Fruit fly (Drosophila melanogaster) whole organism, embryonic: ENCODE results near the gene smg.

Experiments
- CG11504 ChIP-seq: fragments of 200-800 bp; sonication (Bioruptor generic); optimal IDR thresholded peaks from 3 replicates; lab custom pipeline; 2019; ENCODE audit warnings: missing biosample characterization, mild to moderate bottlenecking, missing genetic modification characterization, moderate library complexity
- CG12942 ChIP-seq: fragments of 200-800 bp; sonication (Bioruptor generic); optimal IDR thresholded peaks from 3 replicates; lab custom pipeline; 2016; ENCODE audit warnings: missing biosample characterization, missing genetic modification characterization
- CG14050 ChIP-seq: fragments of 200-800 bp; sonication (Bioruptor generic); IDR thresholded peaks from 3 replicates; pipeline ENCODE4 v1.3.6; 2022; ENCODE audit warnings: missing biosample characterization, missing genetic modification characterization
- CG15479 ChIP-seq: fragments of 200-800 bp; sonication (Bioruptor generic); optimal IDR thresholded peaks from 3 replicates; lab custom pipeline; 2019; ENCODE audit warnings: missing biosample characterization, mild to moderate bottlenecking, missing genetic modification characterization, moderate library complexity
- CG17612 ChIP-seq: fragments of 200-800 bp; sonication (Bioruptor generic); IDR thresholded peaks from 2 replicates; pipeline ENCODE4 v1.3.6; 2022; ENCODE audit warnings: missing biosample characterization, missing genetic modification characterization
- CG2116 ChIP-seq: fragments of 200-800 bp; sonication (Bioruptor generic); optimal IDR thresholded peaks from 3 replicates; lab custom pipeline; 2018; ENCODE audit warnings: missing biosample characterization, mild to moderate bottlenecking, missing genetic modification characterization
- CG34224 ChIP-seq: fragments of 200-800 bp; sonication (Bioruptor generic); IDR thresholded peaks from 3 replicates; pipeline ENCODE4 v1.3.6; 2022; ENCODE audit warnings: missing biosample characterization, missing genetic modification characterization; ENCODE audit not compliant: partially characterized antibody
- CG4707 ChIP-seq: fragments of 200-800 bp; sonication (Bioruptor generic); optimal IDR thresholded peaks from 2 replicates; lab custom pipeline; 2018; ENCODE audit warnings: missing biosample characterization, mild to moderate bottlenecking, missing genetic modification characterization, moderate library complexity
- CG6272 ChIP-seq: fragments of 200-800 bp; sonication (Bioruptor generic); IDR thresholded peaks from 2 replicates; pipeline ENCODE4 v1.3.6; 2022; ENCODE audit warnings: missing biosample characterization, missing genetic modification characterization
- CG7839 ChIP-seq: fragments of 200-800 bp; sonication (Bioruptor generic); optimal IDR thresholded peaks from 3 replicates; lab custom pipeline; 2018; ENCODE audit warnings: missing biosample characterization, mild to moderate bottlenecking, missing genetic modification characterization, moderate library complexity
- CG8478 ChIP-seq: fragments of >200 bp; optimal IDR thresholded peaks from 2 replicates; lab custom pipeline; 2018
- CG9437 ChIP-seq: fragments of 200-800 bp; sonication (Bioruptor generic); optimal IDR thresholded peaks from 2 replicates; lab custom pipeline; 2018; ENCODE audit warnings: missing biosample characterization, mild to moderate bottlenecking, missing genetic modification characterization
- Chrac-16 ChIP-seq: fragments of 200-800 bp; sonication (Bioruptor generic); optimal IDR thresholded peaks from 3 replicates; lab custom pipeline; 2016; ENCODE audit warnings: missing biosample characterization, missing genetic modification characterization
- CoRest ChIP-seq: fragments of 200-800 bp; sonication (Bioruptor generic); optimal IDR thresholded peaks from 3 replicates; lab custom pipeline; 2018; ENCODE audit warnings: missing biosample characterization, mild to moderate bottlenecking, missing genetic modification characterization, moderate library complexity
- Dad ChIP-seq: fragments of 200-800 bp; sonication (Bioruptor generic); optimal IDR thresholded peaks from 3 replicates; lab custom pipeline; 2016; ENCODE audit warnings: missing biosample characterization, missing genetic modification characterization
- Dll ChIP-seq: fragments of 200-800 bp; sonication (Bioruptor generic); IDR thresholded peaks from 4 replicates; pipeline ENCODE4 v1.3.6; 2022; ENCODE audit warnings: missing biosample characterization, missing genetic modification characterization; ENCODE audit not compliant: partially characterized antibody
- Dref ChIP-seq: fragments of 200-800 bp; sonication (Bioruptor generic); IDR thresholded peaks from 2 replicates; pipeline ENCODE4 v1.3.6; 2022; ENCODE audit warnings: missing biosample characterization, missing genetic modification characterization
- H2.0 ChIP-seq: fragments of 200-800 bp; sonication (Bioruptor generic); IDR thresholded peaks from 2 replicates; pipeline ENCODE4 v1.3.6; 2022; ENCODE audit warnings: missing biosample characterization, missing genetic modification characterization
- HHEX ChIP-seq: fragments of 200-800 bp; sonication (Bioruptor generic); optimal IDR thresholded peaks from 3 replicates; lab custom pipeline; 2017; ENCODE audit warnings: missing biosample characterization, mild to moderate bottlenecking, missing genetic modification characterization, missing genetic modification reagents
- HmgD ChIP-seq: fragments of 200-800 bp; sonication (Bioruptor generic); optimal IDR thresholded peaks from 3 replicates; lab custom pipeline; 2016; ENCODE audit warnings: missing biosample characterization, missing genetic modification characterization
- Hmx ChIP-seq: fragments of 200-800 bp; sonication (Bioruptor generic); optimal IDR thresholded peaks from 2 replicates; lab custom pipeline; 2016; ENCODE audit warnings: missing biosample characterization, missing genetic modification characterization
- Med ChIP-seq: fragments of 200-800 bp; sonication (Bioruptor generic); peaks from one replicate; lab custom pipeline; 2016; ENCODE audit warnings: missing biosample characterization, missing genetic modification characterization, mild to moderate bottlenecking, inconsistent platforms, moderate library complexity
- Mes4 ChIP-seq: fragments of 200-800 bp; sonication (Bioruptor generic); optimal IDR thresholded peaks from 2 replicates; lab custom pipeline; 2016; ENCODE audit warnings: missing biosample characterization, missing genetic modification characterization
- NfI ChIP-seq: fragments of 200-800 bp; sonication (Bioruptor generic); optimal IDR thresholded peaks from 3 replicates; lab custom pipeline; 2018; ENCODE audit warnings: missing biosample characterization, mild to moderate bottlenecking, missing genetic modification characterization, moderate library complexity
- Opbp ChIP-seq: fragments of 200-800 bp; sonication (Bioruptor generic); IDR thresholded peaks from 3 replicates; pipeline ENCODE4 v1.3.6; 2022; ENCODE audit warnings: missing biosample characterization, missing genetic modification characterization; ENCODE audit not compliant: partially characterized antibody
- PHDP ChIP-seq: fragments of 200-800 bp; sonication (Bioruptor generic); optimal IDR thresholded peaks from 3 replicates; lab custom pipeline; 2018; ENCODE audit warnings: missing biosample characterization, mild to moderate bottlenecking, missing genetic modification characterization, moderate library complexity
- Side ChIP-seq: fragments of 200-800 bp; sonication (Bioruptor generic); optimal IDR thresholded peaks from 2 replicates; lab custom pipeline; 2016; ENCODE audit warnings: missing biosample characterization, missing genetic modification characterization
- Ssrp ChIP-seq: fragments of 200-800 bp; sonication (Bioruptor generic); optimal IDR thresholded peaks from 2 replicates; lab custom pipeline; 2018; ENCODE audit warnings: missing biosample characterization, mild to moderate bottlenecking, missing genetic modification characterization, moderate library complexity
- Trl ChIP-seq, 3 experiments: fragments of >200 bp in 2 of 3; fragments of 200-800 bp in 1 of 3; sonication (Bioruptor generic) in 1 of 3; optimal IDR thresholded peaks; 2 replicates in 1 of 3; 3 replicates in 2 of 3; lab custom pipeline; 2016 to 2017; ENCODE audit warnings: missing biosample characterization in 1 of 3, missing genetic modification characterization in 1 of 3
- bbx ChIP-seq: fragments of 200-800 bp; sonication (Bioruptor generic); IDR thresholded peaks from 2 replicates; pipeline ENCODE4 v1.3.6; 2022; ENCODE audit warnings: missing biosample characterization, missing genetic modification characterization; ENCODE audit not compliant: partially characterized antibody
- cg ChIP-seq: fragments of 200-800 bp; sonication (Bioruptor generic); optimal IDR thresholded peaks from 3 replicates; lab custom pipeline; 2019; ENCODE audit warnings: missing biosample characterization, mild to moderate bottlenecking, missing genetic modification characterization, moderate library complexity
- ci ChIP-seq: fragments of 200-800 bp; sonication (Bioruptor generic); IDR thresholded peaks from 3 replicates; pipeline ENCODE4 v1.3.6; 2022; ENCODE audit warnings: missing biosample characterization, missing genetic modification characterization
- corto ChIP-seq: fragments of 200-800 bp; sonication (Bioruptor generic); optimal IDR thresholded peaks from 2 replicates; lab custom pipeline; 2016; ENCODE audit warnings: missing biosample characterization, mild to moderate bottlenecking, missing genetic modification characterization, moderate library complexity
- crp ChIP-seq, 2 experiments: fragments of 200-800 bp; sonication (Bioruptor generic); optimal IDR thresholded peaks; 2 replicates in 1 of 2; 3 replicates in 1 of 2; lab custom pipeline; 2017; ENCODE audit warnings: missing biosample characterization in 2 of 2, missing genetic modification characterization in 2 of 2, mild to moderate bottlenecking in 1 of 2, moderate library complexity in 1 of 2
- dmrt99B ChIP-seq: fragments of 200-800 bp; sonication (Bioruptor generic); optimal IDR thresholded peaks from 2 replicates; lab custom pipeline; 2018; ENCODE audit warnings: missing biosample characterization, mild to moderate bottlenecking, missing genetic modification characterization, moderate library complexity
- en ChIP-seq: fragments of 200-800 bp; sonication (Bioruptor generic); optimal IDR thresholded peaks from 2 replicates; lab custom pipeline; 2016; ENCODE audit warnings: missing biosample characterization, missing genetic modification characterization
- fd64A ChIP-seq: fragments of 200-800 bp; sonication (Bioruptor generic); optimal IDR thresholded peaks from 3 replicates; lab custom pipeline; 2018; ENCODE audit warnings: missing biosample characterization, mild to moderate bottlenecking, missing genetic modification characterization
- gce ChIP-seq: fragments of 200-800 bp; sonication (Bioruptor generic); IDR thresholded peaks from 3 replicates; pipeline ENCODE4 v1.3.6; 2022; ENCODE audit warnings: missing biosample characterization, missing genetic modification characterization
- gem ChIP-seq: fragments of 200-800 bp; sonication (Bioruptor generic); optimal IDR thresholded peaks from 2 replicates; lab custom pipeline; 2019; ENCODE audit warnings: missing biosample characterization, mild to moderate bottlenecking, missing genetic modification characterization, moderate library complexity
- grn ChIP-seq: fragments of 200-800 bp; sonication (Bioruptor generic); optimal IDR thresholded peaks from 3 replicates; lab custom pipeline; 2017; ENCODE audit warnings: missing biosample characterization, missing genetic modification characterization
- jing ChIP-seq: fragments of 200-800 bp; sonication (Bioruptor generic); optimal IDR thresholded peaks from 2 replicates; lab custom pipeline; 2018; ENCODE audit warnings: missing biosample characterization, mild to moderate bottlenecking, missing genetic modification characterization
- kah ChIP-seq: fragments of 200-800 bp; sonication (Bioruptor generic); optimal IDR thresholded peaks from 2 replicates; lab custom pipeline; 2018; ENCODE audit warnings: missing biosample characterization, mild to moderate bottlenecking, missing genetic modification characterization
- lmd ChIP-seq: fragments of 200-800 bp; sonication (Bioruptor generic); IDR thresholded peaks from 2 replicates; pipeline ENCODE4 v1.3.6; 2022; ENCODE audit warnings: missing biosample characterization, missing genetic modification characterization
- lov ChIP-seq, 2 experiments: fragments of 200-800 bp in 1 of 2; fragments of >200 bp in 1 of 2; sonication (Bioruptor generic) in 1 of 2; IDR thresholded peaks in 1 of 2; optimal IDR thresholded peaks in 1 of 2; 2 replicates in 1 of 2; 3 replicates in 1 of 2; pipeline versions ENCODE4 v1.3.6 to Lab custom; 2017 to 2022; ENCODE audit warnings: missing biosample characterization in 1 of 2, missing genetic modification characterization in 1 of 2
- org-1 ChIP-seq: fragments of 200-800 bp; sonication (Bioruptor generic); optimal IDR thresholded peaks from 2 replicates; lab custom pipeline; 2017; ENCODE audit warnings: missing biosample characterization, missing genetic modification characterization
- phol ChIP-seq: fragments of 200-800 bp; sonication (Bioruptor generic); optimal IDR thresholded peaks from 3 replicates; lab custom pipeline; 2018; ENCODE audit warnings: missing biosample characterization, mild to moderate bottlenecking, missing genetic modification characterization, moderate library complexity
- pros ChIP-seq: fragments of 200-800 bp; sonication (Bioruptor generic); optimal IDR thresholded peaks from 3 replicates; lab custom pipeline; 2019; ENCODE audit warnings: missing biosample characterization, mild to moderate bottlenecking, missing genetic modification characterization, moderate library complexity
- tll ChIP-seq, 2 experiments: fragments of 200-800 bp in 1 of 2; fragments of >200 bp in 1 of 2; sonication (Bioruptor generic) in 1 of 2; optimal IDR thresholded peaks; 2 replicates each; lab custom pipeline; 2017 to 2019; ENCODE audit warnings: missing biosample characterization in 2 of 2, missing genetic modification characterization in 2 of 2, mild to moderate bottlenecking in 1 of 2, moderate library complexity in 1 of 2
- vvl ChIP-seq: fragments of 200-800 bp; sonication (Bioruptor generic); IDR thresholded peaks from 2 replicates; pipeline ENCODE4 v1.3.6; 2022; ENCODE audit warnings: missing biosample characterization, missing genetic modification characterization

The smg gene

dm6 chr3L:9019196-9019662 lies 21.4 kb upstream of the smg start, which contains the start of gene Doc2 (continued):
- TF ChIP-seq pros (GFP tag; lab: Kevin White, UChicago) (no peak), en (no peak), cg (GFP tag; lab: Kevin White, UChicago) (peak; percentile 44), H2.0 (GFP tag; lab: Robert Waterston, UW) (no peak), vvl (GFP tag; lab: Robert Waterston, UW) (peak; percentile 46), org-1 (GFP tag; lab: Kevin White, UChicago) (no peak), jing (no peak), NfI (no peak), CG9437 (GFP tag; lab: Kevin White, UChicago) (no peak), corto (GFP tag; lab: Kevin White, UChicago) (no peak), Ssrp (no peak), CG12942 (GFP tag; lab: Kevin White, UChicago) (no peak), Opbp (GFP tag; lab: Robert Waterston, UW) (peak; percentile 43; the same call in 1 of the 3 replicates), Chrac-16 (GFP tag; lab: Kevin White, UChicago) (no peak), gem (tag; lab: Kevin White, UChicago) (no peak), ci (GFP tag; lab: Robert Waterston, UW) (0 out of 3 replicates have a peak, but pooled peaks have one; percentile 57), Dref (GFP tag; lab: Robert Waterston, UW) (no peak), CG8478 (lab: Kevin White, UChicago) (peak; percentile 80), Trl (optimal IDR thresholded peaks at IDR 0.05; lab: Kevin White, UChicago) (peak; percentile 34 to 49), Trl (GFP tag; optimal IDR thresholded peaks at IDR 0.05; lab: Kevin White, UChicago) (no peak), Side (no peak), bbx (GFP tag; lab: Robert Waterston, UW) (peak; percentile 44), phol (tag; lab: Kevin White, UChicago) (peak; percentile 58), CG7839 (tag; lab: Kevin White, UChicago) (no peak), CG11504 (peak; percentile 79), HHEX (GFP tag; lab: Kevin White, UChicago) (no peak), CG2116 (GFP tag; lab: Kevin White, UChicago) (no peak), fd64A (no peak), PHDP (tag; lab: Kevin White, UChicago) (no peak), Mes4 (GFP tag; lab: Kevin White, UChicago) (no peak), CG17612 (GFP tag; lab: Robert Waterston, UW) (no peak), Dll (0 out of 4 replicates have a peak, but pooled peaks have one; percentile 11), tll (GFP tag; optimal IDR thresholded peaks at IDR 0.05; lab: Kevin White, UChicago) (peak in 1 of 2 experiments; percentile 38), dmrt99B (tag; lab: Kevin White, UChicago) (no peak), lov (optimal IDR thresholded peaks at IDR 0.05; lab: Kevin White, UChicago) (no peak), lov (GFP tag; IDR thresholded peaks at IDR 0.05; lab: Robert Waterston, UW) (0 out of 3 replicates have a peak, but pooled peaks have one; percentile 10), CoRest (tag; lab: Kevin White, UChicago) (no peak), Hmx (GFP tag; lab: Kevin White, UChicago) (no peak), kah (GFP tag; lab: Kevin White, UChicago) (peak; percentile 53), CG4707 (no peak), CG15479 (peak; percentile 78), crp (GFP tag; optimal IDR thresholded peaks at IDR 0.05; lab: Kevin White, UChicago) (no peak), CG14050 (no peak), lmd (GFP tag; lab: Robert Waterston, UW) (no peak), CG6272 (no peak), Dad (GFP tag; lab: Kevin White, UChicago) (no peak), CG34224 (GFP tag; lab: Robert Waterston, UW) (peak; percentile 12; the same call in 1 of the 3 replicates), Med (GFP tag; lab: Kevin White, UChicago) (peak; percentile 42), grn (GFP tag; lab: Kevin White, UChicago) (peak; percentile 17), gce (0 out of 3 replicates have a peak, but pooled peaks have one; percentile 18), HmgD (GFP tag; lab: Kevin White, UChicago) (peak; percentile 37)
